Fruit fly (Drosophila melanogaster) whole organism, prepupa: Measurements from ENCODE around the gene CG18294.

Experiments used
- CG10631 ChIP-seq: fragments of 200-800 bp; sonication (Bioruptor generic); optimal IDR thresholded peaks from 2 replicates; lab custom pipeline; 2016; ENCODE audit warnings: missing biosample characterization, missing genetic modification characterization
- CG10669 ChIP-seq: fragments of 200-800 bp; sonication (Bioruptor generic); optimal IDR thresholded peaks from 3 replicates; lab custom pipeline; 2018; ENCODE audit warnings: missing biosample characterization, mild to moderate bottlenecking, missing genetic modification characterization, moderate library complexity
- CG1621 ChIP-seq: fragments of 200-800 bp; sonication (Bioruptor generic); optimal IDR thresholded peaks from 3 replicates; lab custom pipeline; 2018; ENCODE audit warnings: missing biosample characterization, mild to moderate bottlenecking, missing genetic modification characterization
- CG31627 ChIP-seq: fragments of 200-800 bp; sonication (Bioruptor generic); optimal IDR thresholded peaks from 3 replicates; lab custom pipeline; 2016; ENCODE audit warnings: missing biosample characterization, missing genetic modification characterization
- CG8319 ChIP-seq: fragments of 200-800 bp; sonication (Bioruptor generic); optimal IDR thresholded peaks from 3 replicates; lab custom pipeline; 2016; ENCODE audit warnings: missing biosample characterization, missing genetic modification characterization
- CG9139 ChIP-seq: fragments of 200-800 bp; sonication (Bioruptor generic); optimal IDR thresholded peaks from 3 replicates; lab custom pipeline; 2017; ENCODE audit warnings: missing biosample characterization, mild to moderate bottlenecking, missing genetic modification characterization

dm6 chr3L:19497135-19497534 lies 21.8 kb upstream of the CG18294 start:
- TF ChIP-seq CG10631 (GFP tag; lab: Kevin White, UChicago), result no peak
- TF ChIP-seq CG10669 (GFP tag; lab: Kevin White, UChicago), result no peak
- TF ChIP-seq CG31627 (GFP tag; lab: Kevin White, UChicago), result no peak
- TF ChIP-seq CG9139 (GFP tag; lab: Kevin White, UChicago), result no peak
- no peak for TF ChIP-seq CG8319
- no peak for TF ChIP-seq CG1621 (tag; lab: Kevin White, UChicago)
